Worm (Caenorhabditis elegans): ENCODE data around the gene F57A8.1.

The F57A8.1 gene

DNA sequence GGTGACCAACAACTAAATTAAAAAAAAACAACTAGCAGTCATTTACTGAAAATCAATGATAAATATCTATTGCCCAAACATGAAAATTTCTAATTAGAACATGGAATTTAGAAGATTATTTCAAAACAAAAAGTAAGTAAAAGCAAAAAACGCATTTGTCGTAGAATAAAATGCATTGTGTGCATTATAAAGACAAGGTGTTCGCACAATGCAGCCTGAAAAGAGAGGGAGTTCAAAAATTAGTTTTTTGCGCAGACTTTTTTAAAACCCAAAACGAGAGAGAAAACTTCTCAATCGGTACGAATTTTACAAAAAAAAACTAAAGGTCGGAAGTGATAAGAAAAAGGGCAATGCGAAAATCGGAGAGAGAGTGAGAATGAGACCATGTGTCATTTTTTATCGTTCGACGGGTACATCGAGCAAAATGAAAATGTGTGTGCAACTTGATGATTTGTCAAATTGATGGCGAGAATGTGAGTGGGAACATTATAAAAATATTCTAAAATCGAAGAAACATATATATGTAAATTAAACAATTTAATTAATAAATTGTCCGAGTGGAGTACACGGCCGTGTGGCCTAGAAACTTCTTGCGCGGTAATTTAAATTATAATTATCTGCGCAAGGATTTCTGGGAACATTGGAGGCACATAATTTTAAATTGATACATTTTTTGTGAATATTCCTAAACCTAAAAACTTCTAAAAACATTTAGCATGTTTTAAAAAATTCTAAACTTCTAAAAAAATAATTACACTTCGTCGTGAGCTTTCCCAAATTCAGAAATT, 5.6 kb upstream of the F57A8.1 start:
- TF ChIP-seq lin-54 (GFP tag; optimal IDR thresholded peaks at IDR 0.05) (peak; percentile 66), lin-35 (GFP tag; optimal IDR thresholded peaks at IDR 0.05) (peak in 1 of 3 experiments; percentile 70), ztf-26 (tag; optimal IDR thresholded peaks at IDR 0.05) (no peak), unc-62 (GFP tag; optimal IDR thresholded peaks at IDR 0.05) (no peak), hrde-1 (tag; optimal IDR thresholded peaks at IDR 0.05; ENCODE audit: borderline replicate concordance) (no peak), rcor-1 (GFP tag; IDR thresholded peaks at IDR 0.05) (no peak), nhr-80 (tag; optimal IDR thresholded peaks at IDR 0.05) (peak; percentile 79), snpc-1.3 (tag; optimal IDR thresholded peaks at IDR 0.05; ENCODE audit: insufficient read depth) (no peak), dpl-1 (GFP tag; optimal IDR thresholded peaks at IDR 0.05) (peak; percentile 11), pbrm-1 (GFP tag; IDR thresholded peaks at IDR 0.05) (no peak), atf-7 (tag; optimal IDR thresholded peaks at IDR 0.05) (no peak), cebp-1 (GFP tag; IDR thresholded peaks at IDR 0.05) (no peak), cebp-1 (tag; optimal IDR thresholded peaks at IDR 0.05) (peak; percentile 9), C06A6.2 (GFP tag; conservative IDR thresholded peaks at IDR 0.05) (no peak), lin-40 (tag; optimal IDR thresholded peaks at IDR 0.05) (peak; percentile 41), snpc-4 (GFP tag; optimal IDR thresholded peaks at IDR 0.05) (no peak), snpc-4 (tag; optimal IDR thresholded peaks at IDR 0.05) (peak in 1 of 4 experiments; percentile 34), ets-4 (GFP tag; optimal IDR thresholded peaks at IDR 0.05) (no peak), B0336.3 (GFP tag; IDR thresholded peaks at IDR 0.05) (no peak), F23B12.7 (tag; optimal IDR thresholded peaks at IDR 0.05; ENCODE audit: insufficient read depth) (peak; percentile 17), lir-1 (GFP tag; conservative IDR thresholded peaks at IDR 0.05) (0 out of 2 replicates have a peak, but pooled peaks have one; percentile 23), madf-8 (GFP tag; conservative IDR thresholded peaks at IDR 0.05) (0 out of 2 replicates have a peak, but pooled peaks have one; percentile 10), rec-8 (tag; optimal IDR thresholded peaks at IDR 0.05) (no peak), cebp-2 (GFP tag; IDR thresholded peaks at IDR 0.05) (no peak), madf-6 (GFP tag; IDR thresholded peaks at IDR 0.05) (peak; percentile 60; the same call in 1 of the 2 replicates), attf-5 (GFP tag; optimal IDR thresholded peaks at IDR 0.05) (peak; percentile 17), dox-1 (GFP tag; IDR thresholded peaks at IDR 0.05) (peak; percentile 50), efl-1 (GFP tag; optimal IDR thresholded peaks at IDR 0.05) (peak; percentile 57)

DNA sequence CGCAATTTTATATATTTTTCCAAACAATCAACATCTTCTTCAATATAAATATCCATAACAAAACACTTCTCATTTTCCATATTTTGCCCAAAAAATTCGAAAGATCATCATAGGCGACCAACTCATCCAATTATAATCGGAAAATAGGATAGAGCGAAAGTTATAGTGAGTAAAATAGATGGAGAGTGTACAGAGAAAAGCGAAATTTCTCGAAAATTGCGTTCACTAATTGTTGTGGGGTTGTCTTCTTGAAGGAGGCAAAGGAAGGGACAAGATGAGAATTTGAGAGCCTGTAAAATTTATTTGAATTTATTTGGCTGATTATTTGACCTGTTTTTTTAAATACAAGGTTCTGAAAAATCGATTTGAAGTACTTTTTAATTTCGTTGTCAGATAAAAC, 1.6 kb upstream of the F57A8.1 start:
- TF ChIP-seq ZK185.1 (tag; optimal IDR thresholded peaks at IDR 0.05; ENCODE audit: poor library complexity, severe bottlenecking) (no peak), ztf-26 (tag; optimal IDR thresholded peaks at IDR 0.05) (no peak), T07F8.4 (tag; optimal IDR thresholded peaks at IDR 0.05) (no peak), nfyb-1 (GFP tag; IDR thresholded peaks at IDR 0.05) (no peak), pbrm-1 (GFP tag; IDR thresholded peaks at IDR 0.05) (no peak), ceh-27 (GFP tag; optimal IDR thresholded peaks at IDR 0.05) (no peak), egrh-3 (GFP tag; IDR thresholded peaks at IDR 0.05) (no peak), lin-54 (GFP tag; optimal IDR thresholded peaks at IDR 0.05) (no peak), egl-18 (GFP tag; IDR thresholded peaks at IDR 0.05) (no peak), mxl-1 (tag; optimal IDR thresholded peaks at IDR 0.05) (no peak), dpl-1 (GFP tag; optimal IDR thresholded peaks at IDR 0.05) (no peak), ceh-40 (GFP tag; IDR thresholded peaks at IDR 0.05) (no peak), sdz-38 (tag; optimal IDR thresholded peaks at IDR 0.05) (no peak), lin-40 (tag; optimal IDR thresholded peaks at IDR 0.05) (no peak), cebp-2 (GFP tag; IDR thresholded peaks at IDR 0.05) (no peak), him-1 (tag; optimal IDR thresholded peaks at IDR 0.05) (no peak), nhr-80 (tag; optimal IDR thresholded peaks at IDR 0.05) (no peak)

All from whole organism, young adult.